Fruit fly (Drosophila melanogaster): ENCODE data around the gene snRNP-U1-70K.
A peak's percentile ranks its signal among the peaks of the same experiment; 100 is the strongest.

snRNP-U1-70K gene

dm6 chr2L:6956725-6957124, 14.8 kb downstream of the snRNP-U1-70K start, which contains the start of the genes CG13775 and CG3430:
TSS of gene CG13775 (minus strand) at chr2L:6956950.
TSS of gene CG3430 (plus strand) at chr2L:6957008.
- TF ChIP-seq noc (tag; optimal IDR thresholded peaks at IDR 0.05) = no peak

- peak; percentile 89 for TF ChIP-seq noc (tag; optimal IDR thresholded peaks at IDR 0.05)
Measured at dm6 chr2L:6950096-6950495, 21.4 kb downstream of the snRNP-U1-70K start, which contains the start of the genes Gas41 and SA1. TSS of gene Gas41 (minus strand) at chr2L:6950207. TSS of gene SA1 (plus strand) at chr2L:6950421.

- no peak for TF ChIP-seq noc (tag; optimal IDR thresholded peaks at IDR 0.05)
Measured at dm6 chr2L:6948540-6948942, 23.0 kb downstream of the snRNP-U1-70K start, which contains the start of gene ihog. TSS of gene ihog (minus strand) at chr2L:6948808.

- TF ChIP-seq noc (tag; optimal IDR thresholded peaks at IDR 0.05) = no peak
Measured at dm6 chr2L:6945088-6945487, 26.4 kb downstream of the snRNP-U1-70K start, which contains the start of gene Fgop2. TSS of gene Fgop2 (minus strand) at chr2L:6945289.

dm6 chr2L:6942714-6943113, 28.8 kb downstream of the snRNP-U1-70K start, which contains the start of gene CG18304:
TSS of gene CG18304 (minus strand) at chr2L:6942814.
- no peak for TF ChIP-seq noc (tag; optimal IDR thresholded peaks at IDR 0.05)

- TF ChIP-seq noc (tag; optimal IDR thresholded peaks at IDR 0.05) = no peak
Measured at dm6 chr2L:6941731-6942130, 29.8 kb downstream of the snRNP-U1-70K start.

dm6 chr2L:6939698-6940097, 31.8 kb downstream of the snRNP-U1-70K start:
- TF ChIP-seq noc (tag; optimal IDR thresholded peaks at IDR 0.05) = no peak

dm6 chr2L:6931821-6932220, 39.7 kb downstream of the snRNP-U1-70K start, which contains the start of gene CG43232:
TSS of gene CG43232 (plus strand) at chr2L:6932121.
- TF ChIP-seq noc (tag; optimal IDR thresholded peaks at IDR 0.05) = no peak

- TF ChIP-seq noc (tag; optimal IDR thresholded peaks at IDR 0.05) = no peak
Measured at dm6 chr2L:6925114-6925513, 46.4 kb downstream of the snRNP-U1-70K start.

- peak; percentile 81 for TF ChIP-seq noc (tag; optimal IDR thresholded peaks at IDR 0.05)
Measured at dm6 chr2L:6922091-6922753, 49.3 kb downstream of the snRNP-U1-70K start.

dm6 chr2L:6921360-6922090, 50.0 kb downstream of the snRNP-U1-70K start:
- no peak for TF ChIP-seq noc (tag; optimal IDR thresholded peaks at IDR 0.05)

dm6 chr2L:6920661-6921359, 50.7 kb downstream of the snRNP-U1-70K start, which contains the start of gene Hrb27C:
TSS of gene Hrb27C (plus strand) at chr2L:6920704.
- TF ChIP-seq noc (tag; optimal IDR thresholded peaks at IDR 0.05) = no peak

dm6 chr2L:6919850-6920660, 51.5 kb downstream of the snRNP-U1-70K start, which contains the start of gene x16:
TSS of gene x16 (minus strand) at chr2L:6920210.
- TF ChIP-seq noc (tag; optimal IDR thresholded peaks at IDR 0.05) = no peak

dm6 chr2L:6919203-6919849, 52.2 kb downstream of the snRNP-U1-70K start:
- no peak for TF ChIP-seq noc (tag; optimal IDR thresholded peaks at IDR 0.05)
